Fruit fly (Drosophila melanogaster): Measurements from ENCODE around the gene CG11668.

Gene CG11668

dm6 chr3R:13018995-13019394 lies 19.2 kb upstream of the CG11668 start:
- TF ChIP-seq fd96Ca (GFP tag; IDR thresholded peaks at IDR 0.05) (no peak), CG12605 (GFP tag; IDR thresholded peaks at IDR 0.05) (no peak), EcR (GFP tag; optimal IDR thresholded peaks at IDR 0.05) (no peak), CG8301 (tag; optimal IDR thresholded peaks at IDR 0.05) (no peak), gl (tag; optimal IDR thresholded peaks at IDR 0.05) (no peak), CG14655 (GFP tag; optimal IDR thresholded peaks at IDR 0.05) (no peak), Pif1B (GFP tag; optimal IDR thresholded peaks at IDR 0.05) (no peak), Pif1A (GFP tag; optimal IDR thresholded peaks at IDR 0.05) (no peak), CG4496 (GFP tag; IDR thresholded peaks at IDR 0.05) (no peak), CG13204 (GFP tag; optimal IDR thresholded peaks at IDR 0.05) (no peak), CG8159 (tag; optimal IDR thresholded peaks at IDR 0.05) (no peak), CG34367 (tag; optimal IDR thresholded peaks at IDR 0.05) (no peak), CG32121 (GFP tag; IDR thresholded peaks at IDR 0.05) (no peak), rn (GFP tag; IDR thresholded peaks at IDR 0.05) (no peak), CG17806 (tag; optimal IDR thresholded peaks at IDR 0.05) (no peak), CG10348 (GFP tag; IDR thresholded peaks at IDR 0.05) (no peak), Ets98B (GFP tag; IDR thresholded peaks at IDR 0.05) (no peak), D1 (tag; optimal IDR thresholded peaks at IDR 0.05) (no peak), CG9948 (tag; optimal IDR thresholded peaks at IDR 0.05) (no peak), CG15710 (tag; optimal IDR thresholded peaks at IDR 0.05) (no peak)

DNA sequence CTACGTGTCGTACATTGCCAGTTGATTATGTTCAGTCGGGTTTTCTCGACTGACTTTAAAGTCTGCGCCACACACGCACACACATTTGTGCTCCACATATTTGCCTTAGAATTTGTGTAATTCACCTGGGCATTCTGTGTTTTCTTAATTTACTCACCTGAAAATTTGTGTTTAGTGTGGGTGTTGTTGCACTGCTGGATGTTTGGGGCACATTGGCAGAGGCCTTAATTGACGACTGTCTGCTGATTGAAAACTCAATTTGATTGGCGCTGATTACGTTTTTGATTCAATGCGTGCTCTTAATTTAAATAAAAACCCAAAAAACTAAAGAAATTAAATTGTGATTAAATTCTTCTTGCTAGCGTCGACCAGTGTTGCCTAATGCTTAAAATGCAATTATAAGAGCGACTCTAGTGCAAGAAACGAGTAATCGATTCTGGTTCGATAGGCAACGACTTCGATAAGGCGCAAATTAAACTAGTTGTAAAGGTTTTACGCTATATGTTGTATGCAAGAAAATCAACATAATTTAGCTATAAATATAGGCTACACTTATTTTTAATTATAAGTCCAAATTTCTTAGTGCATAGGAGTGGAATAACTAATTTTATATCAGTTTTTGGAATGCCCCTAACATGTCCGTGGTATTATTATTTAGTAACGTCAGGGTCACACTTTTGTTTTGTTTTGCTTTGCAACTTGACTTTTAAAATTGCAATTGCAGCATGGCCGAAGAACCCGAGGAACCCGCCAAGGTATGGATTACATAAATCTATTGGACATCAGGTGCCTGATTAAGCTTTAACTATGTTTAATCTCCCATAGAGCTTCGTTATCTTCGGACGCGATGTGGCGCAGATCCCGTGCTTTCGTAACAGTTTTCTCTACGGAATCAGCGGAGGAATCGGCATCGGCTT lies 7.7 kb upstream of the CG11668 start, which contains the start of the genes CG46281 and CG46280:
Gene CG46281, minus strand, starts transcription at position 51 of the 917 bp plus-strand sequence.
Gene CG46280, minus strand, starts transcription at position 403 of the 917 bp plus-strand sequence.
- TF ChIP-seq Pif1A (GFP tag; optimal IDR thresholded peaks at IDR 0.05), result no peak
- TF ChIP-seq EcR (GFP tag; optimal IDR thresholded peaks at IDR 0.05), result no peak
- TF ChIP-seq CG14655 (GFP tag; optimal IDR thresholded peaks at IDR 0.05), result no peak
- TF ChIP-seq Ets98B (GFP tag; IDR thresholded peaks at IDR 0.05), result no peak
- no peak for TF ChIP-seq gl (tag; optimal IDR thresholded peaks at IDR 0.05)
- no peak for TF ChIP-seq CG8159 (tag; optimal IDR thresholded peaks at IDR 0.05)
- TF ChIP-seq CG8301 (tag; optimal IDR thresholded peaks at IDR 0.05), result no peak
- TF ChIP-seq rn (GFP tag; IDR thresholded peaks at IDR 0.05), result no peak
- TF ChIP-seq CG10348 (GFP tag; IDR thresholded peaks at IDR 0.05), result no peak
- TF ChIP-seq CG17806 (tag; optimal IDR thresholded peaks at IDR 0.05), result no peak
- no peak for TF ChIP-seq CG4496 (GFP tag; IDR thresholded peaks at IDR 0.05)
- TF ChIP-seq CG34367 (tag; optimal IDR thresholded peaks at IDR 0.05), result no peak
- no peak for TF ChIP-seq Pif1B (GFP tag; optimal IDR thresholded peaks at IDR 0.05)
- TF ChIP-seq D1 (tag; optimal IDR thresholded peaks at IDR 0.05), result no peak
- no peak for TF ChIP-seq CG13204 (GFP tag; optimal IDR thresholded peaks at IDR 0.05)
- no peak for TF ChIP-seq Snoo (tag; optimal IDR thresholded peaks at IDR 0.05)
- TF ChIP-seq CG32121 (GFP tag; IDR thresholded peaks at IDR 0.05), result no peak
- TF ChIP-seq fd96Ca (GFP tag; IDR thresholded peaks at IDR 0.05), result no peak
- TF ChIP-seq CG9948 (tag; optimal IDR thresholded peaks at IDR 0.05), result no peak

DNA sequence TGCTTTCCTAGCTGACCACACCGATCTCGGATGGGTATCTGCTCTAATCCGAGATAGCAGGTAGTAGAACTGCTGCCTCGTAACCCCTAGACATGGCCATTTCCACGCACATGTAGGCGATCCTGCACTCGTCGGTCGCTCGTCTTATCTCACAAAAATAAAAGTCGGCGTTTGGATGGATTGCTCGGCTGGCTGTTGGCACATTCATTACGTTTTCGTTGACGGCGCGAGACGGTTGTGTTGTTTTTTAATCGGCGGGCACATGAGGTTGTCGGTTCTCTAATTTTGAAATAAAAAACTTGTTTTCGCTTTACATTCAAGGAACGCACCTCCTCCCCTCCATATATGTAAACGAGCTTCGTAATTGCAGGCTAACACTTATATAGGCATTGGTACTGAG lies 5.9 kb upstream of the CG11668 start, which contains the start of gene ry:
Gene ry, plus strand, starts transcription at position 206 of the 400 bp plus-strand sequence.
- TF ChIP-seq CG4496 (GFP tag; IDR thresholded peaks at IDR 0.05), result no peak
- TF ChIP-seq CG32121 (GFP tag; IDR thresholded peaks at IDR 0.05), result peak; percentile 14; the same call in 1 of the 2 replicates
- TF ChIP-seq rn (GFP tag; IDR thresholded peaks at IDR 0.05), result no peak
- no peak for TF ChIP-seq Pif1A (GFP tag; optimal IDR thresholded peaks at IDR 0.05)
- no peak for TF ChIP-seq Ets98B (GFP tag; IDR thresholded peaks at IDR 0.05)
- TF ChIP-seq CG10348 (GFP tag; IDR thresholded peaks at IDR 0.05), result no peak

dm6 chr3R:13032975-13033445 lies 5.2 kb upstream of the CG11668 start:
- TF ChIP-seq Ets98B (GFP tag; IDR thresholded peaks at IDR 0.05) (0 out of 2 replicates have a peak, but pooled peaks have one; percentile 37), Pif1B (GFP tag; optimal IDR thresholded peaks at IDR 0.05) (no peak), EcR (GFP tag; optimal IDR thresholded peaks at IDR 0.05) (no peak), CG8159 (tag; optimal IDR thresholded peaks at IDR 0.05) (no peak), CG4496 (GFP tag; IDR thresholded peaks at IDR 0.05) (0 out of 3 replicates have a peak, but pooled peaks have one; percentile 36), CG32121 (GFP tag; IDR thresholded peaks at IDR 0.05) (peak; percentile 33)

dm6 chr3R:13033670-13034069 lies 4.5 kb upstream of the CG11668 start:
- TF ChIP-seq CG14655 (GFP tag; optimal IDR thresholded peaks at IDR 0.05), result no peak
- TF ChIP-seq EcR (GFP tag; optimal IDR thresholded peaks at IDR 0.05), result no peak
- no peak for TF ChIP-seq CG17806 (tag; optimal IDR thresholded peaks at IDR 0.05)
- no peak for TF ChIP-seq CG34367 (tag; optimal IDR thresholded peaks at IDR 0.05)
- TF ChIP-seq CG10348 (GFP tag; IDR thresholded peaks at IDR 0.05), result no peak
- TF ChIP-seq CG13204 (GFP tag; optimal IDR thresholded peaks at IDR 0.05), result no peak
- no peak for TF ChIP-seq CG12605 (GFP tag; IDR thresholded peaks at IDR 0.05)
- TF ChIP-seq CG32121 (GFP tag; IDR thresholded peaks at IDR 0.05), result no peak
- no peak for TF ChIP-seq CG8159 (tag; optimal IDR thresholded peaks at IDR 0.05)
- TF ChIP-seq Pif1B (GFP tag; optimal IDR thresholded peaks at IDR 0.05), result no peak
- no peak for TF ChIP-seq Pif1A (GFP tag; optimal IDR thresholded peaks at IDR 0.05)
- no peak for TF ChIP-seq fd96Ca (GFP tag; IDR thresholded peaks at IDR 0.05)

- TF ChIP-seq CG17806 (tag; optimal IDR thresholded peaks at IDR 0.05) (no peak), CG15710 (tag; optimal IDR thresholded peaks at IDR 0.05) (no peak), EcR (GFP tag; optimal IDR thresholded peaks at IDR 0.05) (no peak), rn (GFP tag; IDR thresholded peaks at IDR 0.05) (no peak), CG8301 (tag; optimal IDR thresholded peaks at IDR 0.05) (no peak), CG8159 (tag; optimal IDR thresholded peaks at IDR 0.05) (no peak), Pif1B (GFP tag; optimal IDR thresholded peaks at IDR 0.05) (no peak), CG32121 (GFP tag; IDR thresholded peaks at IDR 0.05) (no peak), gl (tag; optimal IDR thresholded peaks at IDR 0.05) (no peak)
Measured at dm6 chr3R:13036064-13036463, 2.1 kb upstream of the CG11668 start.
